Worm (Caenorhabditis elegans) whole organism, L3 larva: ENCODE results near the gene clec-219.

Experiments
- R02D3.7 ChIP-seq: fragments of 150-350 bp; optimal IDR thresholded peaks from 2 replicates; lab custom pipeline; 2014; ENCODE audit warnings: missing biosample characterization, missing genetic modification characterization
- ZK546.5 ChIP-seq: sonication (generic microtip); optimal IDR thresholded peaks from 2 replicates; lab custom pipeline; 2017; ENCODE audit warnings: missing biosample characterization, missing genetic modification characterization
- aly-2 ChIP-seq: fragments of 150-350 bp; optimal IDR thresholded peaks from 2 replicates; lab custom pipeline; 2014; ENCODE audit warnings: missing biosample characterization, missing genetic modification characterization
- ceh-28 ChIP-seq: fragments of 150-350 bp; optimal IDR thresholded peaks from 2 replicates; lab custom pipeline; 2014; ENCODE audit warnings: missing biosample characterization, missing genetic modification reagents, missing genetic modification characterization
- ceh-82 ChIP-seq: fragments of 150-350 bp; optimal IDR thresholded peaks from 2 replicates; lab custom pipeline; 2014; ENCODE audit warnings: missing biosample characterization, missing genetic modification characterization
- ceh-9 ChIP-seq: sonication (generic microtip); optimal IDR thresholded peaks from 2 replicates; lab custom pipeline; 2018; ENCODE audit warnings: missing biosample characterization, missing genetic modification characterization
- daf-12 ChIP-seq: fragments of 150-350 bp; optimal IDR thresholded peaks from 2 replicates; lab custom pipeline; 2014; ENCODE audit warnings: missing biosample characterization, missing genetic modification reagents, missing genetic modification characterization
- egl-5 ChIP-seq: fragments of 150-350 bp; optimal IDR thresholded peaks from 2 replicates; lab custom pipeline; 2017; ENCODE audit warnings: missing biosample characterization, missing genetic modification reagents, missing genetic modification characterization, inconsistent platforms
- elt-2 ChIP-seq: sonication (generic microtip); optimal IDR thresholded peaks from 2 replicates; lab custom pipeline; 2016; ENCODE audit warnings: missing genetic modification reagents, mild to moderate bottlenecking, missing genetic modification characterization, missing compliant biosample characterization
- elt-3 ChIP-seq, 3 experiments: fragments of 150-350 bp in 1 of 3; sonication (generic microtip) in 2 of 3; optimal IDR thresholded peaks; 2 replicates in 2 of 3; 4 replicates in 1 of 3; lab custom pipeline; 2014 to 2017; ENCODE audit warnings: missing biosample characterization in 3 of 3, missing genetic modification characterization in 3 of 3
- eor-1 ChIP-seq, 2 experiments: fragments of 150-350 bp; optimal IDR thresholded peaks; 2 replicates each; lab custom pipeline; 2014 to 2018; ENCODE audit warnings: missing biosample characterization in 2 of 2, missing genetic modification characterization in 2 of 2
- fkh-10 ChIP-seq: sonication (generic microtip); optimal IDR thresholded peaks from 2 replicates; lab custom pipeline; 2017; ENCODE audit warnings: missing biosample characterization, missing genetic modification reagents, missing genetic modification characterization
- fkh-2 ChIP-seq: fragments of 150-350 bp; optimal IDR thresholded peaks from 2 replicates; lab custom pipeline; 2014; ENCODE audit warnings: missing biosample characterization, missing genetic modification reagents, missing genetic modification characterization
- fos-1 ChIP-seq: fragments of 150-350 bp; optimal IDR thresholded peaks from 2 replicates; lab custom pipeline; 2014; ENCODE audit warnings: missing biosample characterization, missing genetic modification characterization
- hmg-11 ChIP-seq: sonication (generic microtip); optimal IDR thresholded peaks from 2 replicates; lab custom pipeline; 2016; ENCODE audit warnings: missing genetic modification characterization, missing compliant biosample characterization
- jun-1 ChIP-seq: fragments of 150-350 bp; optimal IDR thresholded peaks from 2 replicates; lab custom pipeline; 2014; ENCODE audit warnings: missing biosample characterization, missing genetic modification reagents, missing genetic modification characterization
- lin-15B ChIP-seq: fragments of 150-350 bp; optimal IDR thresholded peaks from 2 replicates; lab custom pipeline; 2014; ENCODE audit warnings: missing biosample characterization, missing genetic modification characterization
- mdl-1 ChIP-seq: fragments of 150-350 bp; optimal IDR thresholded peaks from 2 replicates; lab custom pipeline; 2014; ENCODE audit warnings: missing biosample characterization, missing genetic modification characterization
- nfya-1 ChIP-seq: sonication (generic microtip); optimal IDR thresholded peaks from 2 replicates; lab custom pipeline; 2017; ENCODE audit warnings: missing genetic modification characterization, mild to moderate bottlenecking, missing compliant biosample characterization, antibody characterized with exemption, moderate library complexity; ENCODE audit not compliant: insufficient read depth
- nhr-11 ChIP-seq: fragments of 150-350 bp; optimal IDR thresholded peaks from 2 replicates; lab custom pipeline; 2014; ENCODE audit warnings: missing biosample characterization, missing genetic modification characterization
- nhr-23 ChIP-seq: fragments of 150-350 bp; optimal IDR thresholded peaks from 2 replicates; lab custom pipeline; 2014; ENCODE audit warnings: missing biosample characterization, missing genetic modification reagents, missing genetic modification characterization
- nhr-237 ChIP-seq: fragments of 150-350 bp; optimal IDR thresholded peaks from 2 replicates; lab custom pipeline; 2014; ENCODE audit warnings: missing biosample characterization, missing genetic modification characterization
- nhr-25 ChIP-seq: sonication (generic microtip); optimal IDR thresholded peaks from 2 replicates; lab custom pipeline; 2017; ENCODE audit warnings: missing biosample characterization, missing genetic modification characterization
- nhr-28 ChIP-seq: fragments of 150-350 bp; optimal IDR thresholded peaks from 2 replicates; lab custom pipeline; 2014; ENCODE audit warnings: missing biosample characterization, missing genetic modification characterization
- nhr-67 ChIP-seq: fragments of 150-350 bp; optimal IDR thresholded peaks from 2 replicates; lab custom pipeline; 2014; ENCODE audit warnings: missing biosample characterization, missing genetic modification characterization
- nhr-76 ChIP-seq: fragments of 150-350 bp; sonication (generic microtip); optimal IDR thresholded peaks from 5 replicates; lab custom pipeline; 2014; ENCODE audit warnings: missing biosample characterization, missing genetic modification characterization
- pha-4 ChIP-seq: fragments of 150-350 bp; optimal IDR thresholded peaks from 2 replicates; lab custom pipeline; 2014; ENCODE audit warnings: missing biosample characterization, missing genetic modification reagents, missing genetic modification characterization
- pqm-1 ChIP-seq: fragments of 150-350 bp; optimal IDR thresholded peaks from 2 replicates; lab custom pipeline; 2017; ENCODE audit warnings: missing biosample characterization, missing genetic modification characterization, inconsistent platforms
- sea-2 ChIP-seq: fragments of 150-350 bp; sonication (generic microtip); optimal IDR thresholded peaks from 4 replicates; lab custom pipeline; 2014; ENCODE audit warnings: missing biosample characterization, missing genetic modification reagents, missing genetic modification characterization
- skn-1 ChIP-seq: fragments of 150-350 bp; optimal IDR thresholded peaks from 2 replicates; lab custom pipeline; 2014; ENCODE audit warnings: missing biosample characterization, missing genetic modification characterization
- snpc-4 ChIP-seq: fragments of 150-350 bp; optimal IDR thresholded peaks from 2 replicates; lab custom pipeline; 2014; ENCODE audit warnings: missing biosample characterization, missing genetic modification characterization
- tbx-2 ChIP-seq: sonication (generic microtip); optimal IDR thresholded peaks from 2 replicates; lab custom pipeline; 2016; ENCODE audit warnings: mild to moderate bottlenecking, missing genetic modification characterization, missing compliant biosample characterization
- unc-39 ChIP-seq: sonication (generic microtip); optimal IDR thresholded peaks from 4 replicates; lab custom pipeline; 2017; ENCODE audit warnings: missing biosample characterization, missing genetic modification characterization
- zag-1 ChIP-seq: fragments of 150-350 bp; optimal IDR thresholded peaks from 2 replicates; lab custom pipeline; 2014; ENCODE audit warnings: missing biosample characterization, missing genetic modification characterization
- ztf-11 ChIP-seq: fragments of 150-350 bp; optimal IDR thresholded peaks from 2 replicates; lab custom pipeline; 2014; ENCODE audit warnings: missing biosample characterization, missing genetic modification characterization
- ztf-4 ChIP-seq: fragments of 150-350 bp; optimal IDR thresholded peaks from 2 replicates; lab custom pipeline; 2014; ENCODE audit warnings: missing biosample characterization, missing genetic modification characterization

The clec-219 gene

ce11 chrV:8358702-8359101, 40.5 kb downstream of the clec-219 start:
- TF ChIP-seq snpc-4 (no peak), ZK546.5 (tag; lab: Kevin White, UChicago) (no peak), ceh-9 (tag; lab: Kevin White, UChicago) (no peak), fos-1 (tag; lab: Kevin White, UChicago) (no peak), tbx-2 (tag; lab: Kevin White, UChicago) (no peak), aly-2 (tag; lab: Kevin White, UChicago) (no peak), ztf-11 (tag; lab: Kevin White, UChicago) (no peak), nfya-1 (tag; lab: Kevin White, UChicago) (no peak), ceh-28 (tag; lab: Kevin White, UChicago) (no peak)

ce11 chrV:8359113-8359564, 40.9 kb downstream of the clec-219 start, which contains the start of gene mpdu-1:
Gene mpdu-1 (minus strand): TSS chrV:8359163.
- TF ChIP-seq elt-3 (tag; optimal IDR thresholded peaks at IDR 0.05; lab: Kevin White, UChicago) (no peak), fkh-10 (GFP tag; lab: Kevin White, UChicago) (no peak), egl-5 (tag; lab: Kevin White, UChicago) (no peak), ceh-82 (tag; lab: Kevin White, UChicago) (no peak), nhr-11 (tag; lab: Kevin White, UChicago) (no peak), sea-2 (GFP tag; lab: Kevin White, UChicago) (no peak), ztf-11 (tag; lab: Kevin White, UChicago) (no peak), nhr-28 (tag; lab: Kevin White, UChicago) (no peak), fkh-2 (no peak), jun-1 (tag; lab: Kevin White, UChicago) (peak; percentile 51), R02D3.7 (peak; percentile 3), snpc-4 (peak; percentile 91), nfya-1 (tag; lab: Kevin White, UChicago) (peak; percentile 63), lin-15B (tag; lab: Kevin White, UChicago) (peak; percentile 59), elt-2 (peak; percentile 82), ceh-9 (tag; lab: Kevin White, UChicago) (no peak), daf-12 (tag; lab: Kevin White, UChicago) (no peak), pqm-1 (tag; lab: Kevin White, UChicago) (peak; percentile 78), eor-1 (tag; optimal IDR thresholded peaks at IDR 0.05; lab: Kevin White, UChicago) (no peak), nhr-67 (tag; lab: Kevin White, UChicago) (no peak), hmg-11 (tag; lab: Kevin White, UChicago) (peak; percentile 24), nhr-25 (tag; lab: Kevin White, UChicago) (peak; percentile 9), nhr-237 (tag; lab: Kevin White, UChicago) (no peak), fos-1 (tag; lab: Kevin White, UChicago) (no peak)

- no peak for TF ChIP-seq nhr-28 (tag; lab: Kevin White, UChicago)
- no peak for TF ChIP-seq fkh-2
- no peak for TF ChIP-seq R02D3.7
- no peak for TF ChIP-seq ztf-4 (tag; lab: Kevin White, UChicago)
- TF ChIP-seq pha-4 (tag; lab: Kevin White, UChicago), result no peak
- TF ChIP-seq nhr-76 (tag; lab: Kevin White, UChicago), result no peak
- TF ChIP-seq hmg-11 (tag; lab: Kevin White, UChicago), result no peak
- no peak for TF ChIP-seq nhr-67 (tag; lab: Kevin White, UChicago)
- TF ChIP-seq lin-15B (tag; lab: Kevin White, UChicago), result no peak
- TF ChIP-seq zag-1, result no peak
- TF ChIP-seq mdl-1, result no peak
- TF ChIP-seq ztf-11 (tag; lab: Kevin White, UChicago), result no peak
- TF ChIP-seq nhr-23, result no peak
- no peak for TF ChIP-seq tbx-2 (tag; lab: Kevin White, UChicago)
Observed at ce11 chrV:8359792-8360191, 41.6 kb downstream of the clec-219 start, which contains the start of gene F38E1.6. Gene F38E1.6 (plus strand): TSS chrV:8360092.

- no peak for TF ChIP-seq ceh-82 (tag; lab: Kevin White, UChicago)
- no peak for TF ChIP-seq skn-1
- no peak for TF ChIP-seq pqm-1 (tag; lab: Kevin White, UChicago)
- TF ChIP-seq unc-39 (tag; lab: Kevin White, UChicago), result no peak
- no peak for TF ChIP-seq jun-1 (tag; lab: Kevin White, UChicago)
Observed at ce11 chrV:8370705-8371104, 52.5 kb downstream of the clec-219 start, which contains the start of gene gpa-2. Gene gpa-2 (plus strand): TSS chrV:8371005.
